Worm (Caenorhabditis elegans) whole organism, young adult: ENCODE data around the gene F31F7.2.

Experiments
- Y67H2A.10 ChIP-seq: fragments of 200-800 bp; sonication (Bioruptor generic); conservative IDR thresholded peaks from 2 replicates; pipeline ENCODE4 v1.3.6; 2022; ENCODE audit warnings: missing genetic modification reagents, missing genetic modification characterization, missing compliant biosample characterization
- egl-18 ChIP-seq: fragments of 200-800 bp; sonication (Bioruptor generic); IDR thresholded peaks from 2 replicates; pipeline ENCODE4 v1.3.6; 2022; ENCODE audit warnings: missing genetic modification reagents, missing genetic modification characterization, missing compliant biosample characterization
- lsl-1 ChIP-seq: fragments of 200-800 bp; sonication (Bioruptor generic); optimal IDR thresholded peaks from 2 replicates; lab custom pipeline; 2018; ENCODE audit warnings: mild to moderate bottlenecking, missing genetic modification characterization, moderate library complexity, missing compliant biosample characterization
- ztf-18 ChIP-seq: sonication (generic microtip); optimal IDR thresholded peaks from 2 replicates; lab custom pipeline; 2016; ENCODE audit warnings: missing genotype, mild to moderate bottlenecking, missing genetic modification characterization, missing compliant biosample characterization

ce11 chrV:6223315-6224018 is 47.2 kb upstream of the F31F7.2 start:
- TF ChIP-seq ztf-18 = no peak
- TF ChIP-seq lsl-1 = no peak
- no peak for TF ChIP-seq Y67H2A.10 (GFP tag; lab: Robert Waterston, UW)
- no peak for TF ChIP-seq egl-18 (GFP tag; lab: Robert Waterston, UW)
